Fruit fly (Drosophila melanogaster): ENCODE data around the gene Arp5.

The Arp5 gene

DNA sequence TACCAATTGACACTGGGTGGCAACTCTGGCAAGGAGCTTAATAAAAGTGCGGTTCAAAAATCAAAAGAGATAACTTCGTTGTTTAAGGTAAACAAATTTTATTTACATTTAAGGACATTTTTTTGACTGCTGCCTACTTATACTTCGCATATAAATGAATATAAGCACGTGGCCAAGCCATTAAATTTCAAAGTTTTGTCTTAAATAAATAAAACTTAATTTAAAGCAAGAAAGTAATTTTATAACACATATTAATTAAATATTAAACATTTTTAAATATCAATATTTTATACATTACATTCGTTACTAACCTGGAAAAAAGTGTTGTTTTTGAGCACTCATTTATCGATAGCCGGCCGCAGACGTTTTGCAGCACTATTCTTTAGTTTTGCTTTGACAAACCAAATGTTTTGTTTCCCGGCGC, 3.4 kb downstream of the Arp5 start, which contains the start of the genes CG12321 and MED17 (continued):
- peak; percentile 95 for TF ChIP-seq CG12391 (tag; optimal IDR thresholded peaks at IDR 0.05)
- TF ChIP-seq Ssrp (tag; optimal IDR thresholded peaks at IDR 0.05): peak; percentile 90
- TF ChIP-seq CG7357 (GFP tag; IDR thresholded peaks at IDR 0.05): peak; percentile 68; the same call in 2 of the 3 replicates
- TF ChIP-seq repo (GFP tag; optimal IDR thresholded peaks at IDR 0.05): peak; percentile 18
- TF ChIP-seq Abd-B (GFP tag; optimal IDR thresholded peaks at IDR 0.05): peak; percentile 94
- peak; percentile 12 for TF ChIP-seq dm (GFP tag; optimal IDR thresholded peaks at IDR 0.05)
- TF ChIP-seq exex (tag; optimal IDR thresholded peaks at IDR 0.05): peak; percentile 61
- TF ChIP-seq CG18619 (GFP tag; optimal IDR thresholded peaks at IDR 0.05): peak; percentile 89
- TF ChIP-seq CG8290 (GFP tag; optimal IDR thresholded peaks at IDR 0.05): peak; percentile 96
- peak; percentile 73 to 85 for TF ChIP-seq CG8290 (tag; optimal IDR thresholded peaks at IDR 0.05)
- peak; percentile 99 for TF ChIP-seq CG10267 (tag; optimal IDR thresholded peaks at IDR 0.05)
- TF ChIP-seq CG2875 (GFP tag; optimal IDR thresholded peaks at IDR 0.05): peak; percentile 79
- TF ChIP-seq CG12219 (GFP tag; optimal IDR thresholded peaks at IDR 0.05): peak; percentile 8
- TF ChIP-seq CG1792 (GFP tag; optimal IDR thresholded peaks at IDR 0.05): peak; percentile 10
- TF ChIP-seq kni (GFP tag; optimal IDR thresholded peaks at IDR 0.05): no peak
- no peak for TF ChIP-seq fru (optimal IDR thresholded peaks at IDR 0.05)

- TF ChIP-seq amos (GFP tag; IDR thresholded peaks at IDR 0.05; ENCODE audit: partially characterized antibody): peak; percentile 7; the same call in 1 of the 2 replicates
- TF ChIP-seq Med (GFP tag): peak; percentile 32
- no peak for TF ChIP-seq ci (GFP tag; IDR thresholded peaks at IDR 0.05)
- TF ChIP-seq z (GFP tag; IDR thresholded peaks at IDR 0.05): 0 out of 3 replicates have a peak, but pooled peaks have one; percentile 6
Observed at dm6 chr3R:18191867-18192266, 6.6 kb downstream of the Arp5 start, which contains the start of gene CG14313. Gene CG14313 (minus strand): TSS chr3R:18191967.

DNA sequence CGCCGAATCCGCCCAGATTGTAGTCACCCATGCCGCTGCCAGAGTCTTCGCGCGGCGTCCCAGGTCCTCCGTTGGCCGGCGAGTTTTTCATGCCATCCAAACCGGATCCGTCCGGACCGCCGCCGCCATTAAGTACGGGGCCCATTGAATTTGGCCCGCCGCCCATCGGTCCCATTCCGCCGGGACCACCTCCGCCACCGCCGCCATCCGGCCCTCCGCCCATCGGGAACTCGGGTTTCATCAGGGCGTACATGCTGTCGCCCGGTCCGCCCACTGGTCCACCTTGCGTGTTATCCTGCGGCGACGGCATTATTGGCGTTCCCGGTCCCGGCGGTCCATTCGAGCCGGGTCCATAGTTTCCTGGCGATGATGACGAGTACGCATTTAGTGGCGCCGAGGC, 10.0 kb downstream of the Arp5 start:
- TF ChIP-seq gt (GFP tag; IDR thresholded peaks at IDR 0.05) (no peak), zfh2 (GFP tag; optimal IDR thresholded peaks at IDR 0.05) (no peak), Med (GFP tag) (peak; percentile 42)

DNA sequence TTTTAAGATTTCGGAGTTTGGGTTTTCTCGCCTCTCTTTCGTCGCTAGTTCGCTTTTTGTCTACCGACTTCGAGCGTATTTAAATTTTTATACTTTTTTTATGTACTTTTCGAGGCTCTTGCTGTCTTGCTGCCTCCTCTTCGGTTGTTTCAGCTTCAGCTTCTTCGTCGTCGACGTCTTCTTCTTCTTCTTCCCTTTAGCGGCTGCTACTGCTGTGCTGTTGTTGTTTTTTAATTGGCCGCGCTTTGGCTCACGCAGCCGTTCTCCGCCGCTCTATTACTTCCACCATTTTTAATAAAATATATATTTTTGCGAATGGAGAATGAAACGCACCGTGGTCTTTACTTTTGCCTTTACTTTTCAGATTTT, 11.3 kb downstream of the Arp5 start:
- TF ChIP-seq psq (GFP tag; optimal IDR thresholded peaks at IDR 0.05): peak; percentile 70
- no peak for TF ChIP-seq Hmr (GFP tag; optimal IDR thresholded peaks at IDR 0.05)
- TF ChIP-seq inv (GFP tag; IDR thresholded peaks at IDR 0.05; ENCODE audit: partially characterized antibody): no peak
- no peak for TF ChIP-seq C15 (GFP tag; IDR thresholded peaks at IDR 0.05)
- no peak for TF ChIP-seq dmrt99B (tag; optimal IDR thresholded peaks at IDR 0.05)
- no peak for TF ChIP-seq Xbp1 (GFP tag; optimal IDR thresholded peaks at IDR 0.05)
- TF ChIP-seq CG7839 (tag; optimal IDR thresholded peaks at IDR 0.05): no peak
- TF ChIP-seq pita (GFP tag; optimal IDR thresholded peaks at IDR 0.05): no peak
- no peak for TF ChIP-seq cg (GFP tag; optimal IDR thresholded peaks at IDR 0.05)
- TF ChIP-seq exex (tag; optimal IDR thresholded peaks at IDR 0.05): no peak
- TF ChIP-seq CG9876 (GFP tag; optimal IDR thresholded peaks at IDR 0.05): no peak
- no peak for TF ChIP-seq CG9437 (GFP tag; optimal IDR thresholded peaks at IDR 0.05)
- no peak for TF ChIP-seq hkb (optimal IDR thresholded peaks at IDR 0.05)
- TF ChIP-seq hkb (GFP tag; IDR thresholded peaks at IDR 0.05): no peak
- no peak for TF ChIP-seq CG1529 (GFP tag; optimal IDR thresholded peaks at IDR 0.05)
- no peak for TF ChIP-seq ewg (GFP tag; optimal IDR thresholded peaks at IDR 0.05)
- no peak for TF ChIP-seq CG6765 (GFP tag; optimal IDR thresholded peaks at IDR 0.05)
- TF ChIP-seq pros (GFP tag; optimal IDR thresholded peaks at IDR 0.05): peak; percentile 88
- TF ChIP-seq CG9609 (GFP tag; optimal IDR thresholded peaks at IDR 0.05): no peak
- no peak for TF ChIP-seq ara (GFP tag; IDR thresholded peaks at IDR 0.05)
- TF ChIP-seq Dek (tag; optimal IDR thresholded peaks at IDR 0.05): peak; percentile 6
- TF ChIP-seq slp2 (GFP tag; optimal IDR thresholded peaks at IDR 0.05): no peak
- TF ChIP-seq so (GFP tag; IDR thresholded peaks at IDR 0.05): no peak
- no peak for TF ChIP-seq CG3838 (GFP tag; optimal IDR thresholded peaks at IDR 0.05)
- TF ChIP-seq Vsx1 (GFP tag; optimal IDR thresholded peaks at IDR 0.05): peak; percentile 63
- TF ChIP-seq pan (optimal IDR thresholded peaks at IDR 0.05): no peak
- TF ChIP-seq pan (GFP tag; optimal IDR thresholded peaks at IDR 0.05 in 1 of 2, IDR thresholded peaks at IDR 0.05 in 1 of 2): no peak
